Worm (Caenorhabditis elegans): Measurements from ENCODE around the gene ifd-1.

- TF ChIP-seq ama-1 (optimal IDR thresholded peaks at IDR 0.05) (no peak), flt-1 (GFP tag; IDR thresholded peaks at IDR 0.05) (no peak), B0310.2 (tag; optimal IDR thresholded peaks at IDR 0.05) (no peak), hnd-1 (tag; optimal IDR thresholded peaks at IDR 0.05) (no peak), hmbx-1 (tag; optimal IDR thresholded peaks at IDR 0.05) (no peak), F13C5.2 (tag; optimal IDR thresholded peaks at IDR 0.05) (no peak), tbx-11 (GFP tag; IDR thresholded peaks at IDR 0.05) (no peak), ceh-13 (GFP tag; optimal IDR thresholded peaks at IDR 0.05) (no peak), pes-1 (GFP tag; IDR thresholded peaks at IDR 0.05) (no peak), ceh-36 (tag; optimal IDR thresholded peaks at IDR 0.05) (no peak), sea-1 (GFP tag; conservative IDR thresholded peaks at IDR 0.05) (no peak), hmg-4 (GFP tag; optimal IDR thresholded peaks at IDR 0.05) (no peak), ets-7 (tag; optimal IDR thresholded peaks at IDR 0.05) (no peak)
Observed at ce11 chrX:8819815-8820415, 4.3 kb downstream of the ifd-1 start.

Measured in whole organism, early embryonic.